Worm (Caenorhabditis elegans) whole organism, L4/young adult: ENCODE results near the gene cnc-6.

Experiments used
- W03F9.2 ChIP-seq: fragments of 150-350 bp; optimal IDR thresholded peaks from 2 replicates; lab custom pipeline; 2014; ENCODE audit warnings: missing biosample characterization, missing genetic modification characterization
- dao-5 ChIP-seq: sonication (generic microtip); optimal IDR thresholded peaks from 2 replicates; lab custom pipeline; 2016; ENCODE audit warnings: missing genotype, missing genetic modification characterization, moderate library complexity, missing compliant biosample characterization
- him-1 ChIP-seq: sonication (generic microtip); optimal IDR thresholded peaks from 2 replicates; lab custom pipeline; 2016; ENCODE audit warnings: missing genotype, missing genetic modification reagents, missing genetic modification characterization, missing compliant biosample characterization

DNA sequence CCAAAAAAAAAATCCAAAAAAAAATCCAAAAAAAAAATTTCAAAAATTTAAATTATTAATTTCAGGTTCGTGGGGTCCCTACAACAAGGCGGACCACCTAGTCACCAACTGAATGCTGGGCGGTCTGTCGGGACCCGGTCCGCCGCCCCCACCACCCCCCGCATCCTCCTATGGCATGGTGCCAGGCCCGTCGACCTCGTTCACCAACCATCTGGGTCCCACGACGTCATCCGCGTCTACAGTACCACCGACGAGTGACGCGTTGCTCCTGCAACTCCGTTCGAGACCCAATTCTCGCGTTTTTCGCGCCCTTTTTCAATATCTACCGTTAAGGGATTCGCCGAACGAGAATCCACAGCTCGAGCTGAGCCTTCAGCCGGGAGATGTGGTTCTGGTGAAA, 25.6 kb downstream of the cnc-6 start:
- no peak for TF ChIP-seq dao-5
- TF ChIP-seq W03F9.2 (tag; lab: Kevin White, UChicago) = no peak
- no peak for TF ChIP-seq him-1 (tag; lab: Kevin White, UChicago)
